Fruit fly (Drosophila melanogaster) whole organism, prepupa: ENCODE measurements around the gene ClpP.

Experiments used
- CG3032 ChIP-seq: fragments of 200-800 bp; optimal IDR thresholded peaks from 2 replicates; lab custom pipeline; 2019; ENCODE audit warnings: missing biosample characterization, mild to moderate bottlenecking, missing genetic modification characterization, moderate library complexity
- CG6163 ChIP-seq: fragments of 200-800 bp; sonication (Bioruptor generic); IDR thresholded peaks from 3 replicates; pipeline ENCODE4 v1.3.6; 2022; ENCODE audit warnings: missing biosample characterization, missing genetic modification characterization
- Eip75B ChIP-seq: fragments of 200-800 bp; sonication (Bioruptor generic); optimal IDR thresholded peaks from 3 replicates; lab custom pipeline; 2016; ENCODE audit warnings: missing biosample characterization, missing genetic modification characterization
- Sox102F ChIP-seq: fragments of 200-800 bp; sonication (Bioruptor generic); optimal IDR thresholded peaks from 2 replicates; lab custom pipeline; 2016; ENCODE audit warnings: missing biosample characterization, mild to moderate bottlenecking, missing genetic modification characterization
- fkh ChIP-seq: fragments of 200-800 bp; sonication (Bioruptor generic); optimal IDR thresholded peaks from 3 replicates; lab custom pipeline; 2017; ENCODE audit warnings: missing biosample characterization, mild to moderate bottlenecking, missing genetic modification characterization, moderate library complexity
- vri ChIP-seq: fragments of 200-800 bp; sonication (Bioruptor generic); optimal IDR thresholded peaks from 3 replicates; lab custom pipeline; 2016; ENCODE audit warnings: missing biosample characterization, mild to moderate bottlenecking, missing genetic modification characterization

- TF ChIP-seq Sox102F (GFP tag; lab: Kevin White, UChicago) (no peak), Eip75B (GFP tag; lab: Kevin White, UChicago) (no peak), CG3032 (tag; lab: Kevin White, UChicago) (no peak), fkh (GFP tag; lab: Kevin White, UChicago) (no peak), vri (peak; percentile 15), CG6163 (GFP tag; lab: Robert Waterston, UW) (no peak)
These were observed 35.0 kb upstream of the ClpP start for dm6 chr2L:10321612-10322011.
